Worm (Caenorhabditis elegans) whole organism, early embryonic: ENCODE data around the gene rpl-26.

Source experiments
- ama-1 ChIP-seq: fragments of 150-350 bp; optimal IDR thresholded peaks from 2 replicates; lab custom pipeline; 2014
- ceh-36 ChIP-seq: sonication (generic microtip); optimal IDR thresholded peaks from 2 replicates; lab custom pipeline; 2016; ENCODE audit warnings: missing genetic modification characterization, inconsistent platforms, missing compliant biosample characterization
- flt-1 ChIP-seq: fragments of 200-800 bp; sonication (Bioruptor generic); IDR thresholded peaks from 2 replicates; pipeline ENCODE4 v1.3.6; 2022; ENCODE audit warnings: missing genetic modification characterization, missing compliant biosample characterization

DNA sequence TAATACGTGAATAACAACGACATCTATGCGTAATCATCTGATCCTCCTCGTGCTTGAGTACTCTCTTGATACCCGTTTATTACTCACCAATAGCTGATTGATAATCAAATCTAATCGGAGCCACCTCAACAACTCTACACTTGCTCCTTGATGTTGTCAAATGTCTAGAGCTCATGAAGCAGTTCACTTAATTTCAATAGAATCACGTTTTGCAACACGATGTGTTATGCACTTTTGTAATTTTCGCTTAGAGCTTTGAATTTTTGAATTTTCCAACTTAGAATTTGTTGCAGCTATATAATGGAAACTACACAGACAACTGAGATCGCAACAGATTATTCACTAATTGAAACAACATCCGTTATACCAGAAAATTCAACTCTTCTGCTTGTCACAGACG lies 9.9 kb downstream of the rpl-26 start, which contains the start of gene T22C8.1:
- TF ChIP-seq ceh-36 (tag; lab: Kevin White, UChicago) (no peak), ama-1 (no peak), flt-1 (GFP tag; lab: Robert Waterston, UW) (no peak)
